Worm (Caenorhabditis elegans) whole organism, L3 larva: ENCODE results near the gene sorf-1.
A peak's percentile ranks its signal among the peaks of the same experiment; 100 is the strongest.

ENCODE experiments used
- R02D3.7 ChIP-seq: fragments of 150-350 bp; optimal IDR thresholded peaks from 2 replicates; lab custom pipeline; 2014; ENCODE audit warnings: missing biosample characterization, missing genetic modification characterization
- ceh-9 ChIP-seq: sonication (generic microtip); optimal IDR thresholded peaks from 2 replicates; lab custom pipeline; 2018; ENCODE audit warnings: missing biosample characterization, missing genetic modification characterization
- egl-5 ChIP-seq: fragments of 150-350 bp; optimal IDR thresholded peaks from 2 replicates; lab custom pipeline; 2017; ENCODE audit warnings: missing biosample characterization, missing genetic modification reagents, missing genetic modification characterization, inconsistent platforms
- elt-1 ChIP-seq: fragments of 150-350 bp; optimal IDR thresholded peaks from 2 replicates; lab custom pipeline; 2014; ENCODE audit warnings: missing biosample characterization, missing genetic modification characterization
- elt-2 ChIP-seq: sonication (generic microtip); optimal IDR thresholded peaks from 2 replicates; lab custom pipeline; 2016; ENCODE audit warnings: missing genetic modification reagents, mild to moderate bottlenecking, missing genetic modification characterization, missing compliant biosample characterization
- elt-3 ChIP-seq, 3 experiments: fragments of 150-350 bp in 1 of 3; sonication (generic microtip) in 2 of 3; optimal IDR thresholded peaks; 2 replicates in 2 of 3; 4 replicates in 1 of 3; lab custom pipeline; 2014 to 2017; ENCODE audit warnings: missing biosample characterization in 3 of 3, missing genetic modification characterization in 3 of 3
- jun-1 ChIP-seq: fragments of 150-350 bp; optimal IDR thresholded peaks from 2 replicates; lab custom pipeline; 2014; ENCODE audit warnings: missing biosample characterization, missing genetic modification reagents, missing genetic modification characterization
- lsy-12 ChIP-seq: sonication (generic microtip); optimal IDR thresholded peaks from 2 replicates; lab custom pipeline; 2016; ENCODE audit warnings: mild to moderate bottlenecking, missing genetic modification characterization, missing compliant biosample characterization
- mdl-1 ChIP-seq: fragments of 150-350 bp; optimal IDR thresholded peaks from 2 replicates; lab custom pipeline; 2014; ENCODE audit warnings: missing biosample characterization, missing genetic modification characterization
- nfya-1 ChIP-seq: sonication (generic microtip); optimal IDR thresholded peaks from 2 replicates; lab custom pipeline; 2017; ENCODE audit warnings: missing genetic modification characterization, mild to moderate bottlenecking, missing compliant biosample characterization, antibody characterized with exemption, moderate library complexity; ENCODE audit not compliant: insufficient read depth
- nhr-12 ChIP-seq: fragments of 150-350 bp; optimal IDR thresholded peaks from 2 replicates; lab custom pipeline; 2014; ENCODE audit warnings: missing biosample characterization, missing genetic modification characterization
- nhr-23 ChIP-seq: fragments of 150-350 bp; optimal IDR thresholded peaks from 2 replicates; lab custom pipeline; 2014; ENCODE audit warnings: missing biosample characterization, missing genetic modification reagents, missing genetic modification characterization
- nhr-25 ChIP-seq: sonication (generic microtip); optimal IDR thresholded peaks from 2 replicates; lab custom pipeline; 2017; ENCODE audit warnings: missing biosample characterization, missing genetic modification characterization
- nhr-28 ChIP-seq: fragments of 150-350 bp; optimal IDR thresholded peaks from 2 replicates; lab custom pipeline; 2014; ENCODE audit warnings: missing biosample characterization, missing genetic modification characterization
- pha-4 ChIP-seq: fragments of 150-350 bp; optimal IDR thresholded peaks from 2 replicates; lab custom pipeline; 2014; ENCODE audit warnings: missing biosample characterization, missing genetic modification reagents, missing genetic modification characterization
- pqm-1 ChIP-seq: fragments of 150-350 bp; optimal IDR thresholded peaks from 2 replicates; lab custom pipeline; 2017; ENCODE audit warnings: missing biosample characterization, missing genetic modification characterization, inconsistent platforms
- snpc-4 ChIP-seq: fragments of 150-350 bp; optimal IDR thresholded peaks from 2 replicates; lab custom pipeline; 2014; ENCODE audit warnings: missing biosample characterization, missing genetic modification characterization
- unc-39 ChIP-seq: sonication (generic microtip); optimal IDR thresholded peaks from 4 replicates; lab custom pipeline; 2017; ENCODE audit warnings: missing biosample characterization, missing genetic modification characterization

The sorf-1 gene

ce11 chrX:3343620-3344197 is 35.3 kb downstream of the sorf-1 start:
- TF ChIP-seq ceh-9: no peak
- peak; percentile 14 for TF ChIP-seq nhr-23 (tag; lab: Kevin White, UChicago)
- TF ChIP-seq elt-1 (tag; lab: Kevin White, UChicago): peak; percentile 69
- TF ChIP-seq jun-1: no peak
- peak; percentile 18 for TF ChIP-seq egl-5
- peak; percentile 58 for TF ChIP-seq nhr-25 (tag; lab: Kevin White, UChicago)

DNA sequence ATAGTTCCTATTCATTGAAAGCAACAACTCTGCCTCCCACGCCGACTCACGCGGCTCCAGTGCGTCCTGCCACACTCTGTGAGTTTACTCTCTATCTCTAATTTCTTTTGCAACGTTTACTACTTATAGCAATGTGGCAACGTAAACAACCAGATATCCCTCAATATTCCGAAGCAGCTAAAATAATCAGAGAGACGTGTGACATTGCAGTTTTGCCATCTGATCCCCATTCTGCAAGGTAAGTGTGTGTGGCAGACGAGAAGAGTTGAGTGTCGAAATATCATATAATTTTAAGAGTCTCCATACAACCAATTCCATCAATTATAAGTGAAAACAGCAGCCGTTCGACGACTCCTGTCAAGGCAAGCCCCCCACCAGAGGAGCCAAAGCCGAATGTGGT is 39.2 kb downstream of the sorf-1 start:
- TF ChIP-seq pha-4 (tag; lab: Kevin White, UChicago) (no peak), mdl-1 (no peak), pqm-1 (no peak), elt-3 (tag; optimal IDR thresholded peaks at IDR 0.05; lab: Kevin White, UChicago) (no peak), nhr-28 (tag; lab: Kevin White, UChicago) (no peak), snpc-4 (tag; lab: Kevin White, UChicago) (no peak), R02D3.7 (tag; lab: Kevin White, UChicago) (no peak)

- peak; percentile 95 for TF ChIP-seq elt-2 (tag; lab: Kevin White, UChicago)
- TF ChIP-seq pqm-1: peak; percentile 87
- no peak for TF ChIP-seq elt-3 (tag; optimal IDR thresholded peaks at IDR 0.05; lab: Kevin White, UChicago)
- TF ChIP-seq lsy-12 (tag; lab: Kevin White, UChicago): no peak
- peak; percentile 39 for TF ChIP-seq pha-4 (tag; lab: Kevin White, UChicago)
Measured at ce11 chrX:3334115-3334514, 44.9 kb downstream of the sorf-1 start.

ce11 chrX:3332824-3333223 is 46.2 kb downstream of the sorf-1 start, which contains the start of gene F11D5.1:
Gene F11D5.1, plus strand, starts transcription at chrX:3333124.
- TF ChIP-seq nfya-1 (tag; lab: Kevin White, UChicago) (no peak), nhr-12 (tag; lab: Kevin White, UChicago) (no peak), pha-4 (tag; lab: Kevin White, UChicago) (no peak), unc-39 (no peak), pqm-1 (no peak), elt-1 (tag; lab: Kevin White, UChicago) (no peak)
